Worm (Caenorhabditis elegans) whole organism, L2 larva: Measurements from ENCODE around the gene C17B7.10.

ENCODE experiments used
- C34F6.9 ChIP-seq: fragments of 150-350 bp; optimal IDR thresholded peaks from 2 replicates; lab custom pipeline; 2014; ENCODE audit warnings: missing biosample characterization, missing genetic modification characterization
- F13H6.1 ChIP-seq: sonication (generic microtip); optimal IDR thresholded peaks from 2 replicates; lab custom pipeline; 2016; ENCODE audit warnings: missing genetic modification characterization, missing compliant biosample characterization
- Y55F3AM.14 ChIP-seq: fragments of 200-800 bp; sonication (Bioruptor generic); optimal IDR thresholded peaks from 2 replicates; lab custom pipeline; 2018; ENCODE audit warnings: mild to moderate bottlenecking, missing genetic modification characterization, missing compliant biosample characterization
- ZK546.5 ChIP-seq: sonication (generic microtip); optimal IDR thresholded peaks from 2 replicates; lab custom pipeline; 2017; ENCODE audit warnings: missing biosample characterization, missing genetic modification characterization
- alr-1 ChIP-seq: fragments of 150-350 bp; optimal IDR thresholded peaks from 2 replicates; lab custom pipeline; 2014; ENCODE audit warnings: missing biosample characterization, missing genetic modification characterization
- blmp-1 ChIP-seq: sonication (generic microtip); optimal IDR thresholded peaks from 2 replicates; lab custom pipeline; 2017; ENCODE audit warnings: missing genetic modification characterization, mild to moderate bottlenecking, missing compliant biosample characterization, antibody characterized with exemption, moderate library complexity; ENCODE audit not compliant: insufficient read depth
- ceh-16 ChIP-seq: fragments of 150-350 bp; optimal IDR thresholded peaks from 2 replicates; lab custom pipeline; 2014; ENCODE audit warnings: missing biosample characterization, missing genetic modification characterization
- ceh-82 ChIP-seq: fragments of 150-350 bp; optimal IDR thresholded peaks from 2 replicates; lab custom pipeline; 2014; ENCODE audit warnings: missing biosample characterization, missing genetic modification characterization
- dmd-4 ChIP-seq: sonication (generic microtip); optimal IDR thresholded peaks from 2 replicates; lab custom pipeline; 2017; ENCODE audit warnings: missing biosample characterization, missing genetic modification characterization
- elt-3 ChIP-seq: sonication (generic microtip); optimal IDR thresholded peaks from 2 replicates; lab custom pipeline; 2017; ENCODE audit warnings: missing biosample characterization, missing genetic modification characterization
- fos-1 ChIP-seq: fragments of 150-350 bp; optimal IDR thresholded peaks from 2 replicates; lab custom pipeline; 2014; ENCODE audit warnings: missing biosample characterization, missing genetic modification characterization
- lin-11 ChIP-seq: fragments of 150-350 bp; sonication (generic microtip); optimal IDR thresholded peaks from 2 replicates; lab custom pipeline; 2014; ENCODE audit warnings: missing biosample characterization, missing genetic modification characterization, inconsistent platforms, mixed read lengths
- lsy-2 ChIP-seq, 2 experiments: fragments of 150-350 bp in 1 of 2; sonication (generic microtip) in 1 of 2; optimal IDR thresholded peaks; 2 replicates each; lab custom pipeline; 2014 to 2017; ENCODE audit warnings: missing biosample characterization in 2 of 2, missing genetic modification characterization in 2 of 2
- nhr-10 ChIP-seq: sonication (generic microtip); optimal IDR thresholded peaks from 2 replicates; lab custom pipeline; 2017; ENCODE audit warnings: missing biosample characterization, missing genetic modification characterization
- nhr-11 ChIP-seq: fragments of 150-350 bp; optimal IDR thresholded peaks from 2 replicates; lab custom pipeline; 2014; ENCODE audit warnings: missing biosample characterization, missing genetic modification characterization
- nhr-12 ChIP-seq: fragments of 150-350 bp; optimal IDR thresholded peaks from 2 replicates; lab custom pipeline; 2014; ENCODE audit warnings: missing biosample characterization, missing genetic modification characterization
- nhr-129 ChIP-seq: fragments of 150-350 bp; optimal IDR thresholded peaks from 2 replicates; lab custom pipeline; 2014; ENCODE audit warnings: missing biosample characterization, missing genetic modification characterization
- nhr-21 ChIP-seq: fragments of 150-350 bp; optimal IDR thresholded peaks from 2 replicates; lab custom pipeline; 2014; ENCODE audit warnings: missing biosample characterization, missing genetic modification characterization
- nhr-237 ChIP-seq: fragments of 150-350 bp; optimal IDR thresholded peaks from 2 replicates; lab custom pipeline; 2014; ENCODE audit warnings: missing biosample characterization, missing genetic modification characterization
- nhr-6 ChIP-seq: fragments of 150-350 bp; optimal IDR thresholded peaks from 2 replicates; lab custom pipeline; 2014; ENCODE audit warnings: missing biosample characterization, missing genetic modification characterization
- peb-1 ChIP-seq: fragments of 150-350 bp; optimal IDR thresholded peaks from 2 replicates; lab custom pipeline; 2014; ENCODE audit warnings: missing biosample characterization, missing genetic modification characterization
- sma-3 ChIP-seq: sonication (generic microtip); optimal IDR thresholded peaks from 2 replicates; lab custom pipeline; 2016; ENCODE audit warnings: missing genetic modification reagents, missing genetic modification characterization, missing compliant biosample characterization
- unc-39 ChIP-seq: fragments of 150-350 bp; optimal IDR thresholded peaks from 2 replicates; lab custom pipeline; 2014; ENCODE audit warnings: missing biosample characterization, missing genetic modification characterization
- unc-62 ChIP-seq: fragments of 150-350 bp; optimal IDR thresholded peaks from 2 replicates; lab custom pipeline; 2014; ENCODE audit warnings: missing biosample characterization, missing genetic modification reagents, missing genetic modification characterization
- ztf-1 ChIP-seq: fragments of 200-800 bp; sonication (Bioruptor generic); conservative IDR thresholded peaks from 2 replicates; pipeline ENCODE4 v1.3.6; 2022; ENCODE audit warnings: missing genetic modification characterization, missing compliant biosample characterization
- ztf-4 ChIP-seq: fragments of 150-350 bp; optimal IDR thresholded peaks from 2 replicates; lab custom pipeline; 2014; ENCODE audit warnings: missing biosample characterization, missing genetic modification characterization

The C17B7.10 gene

DNA sequence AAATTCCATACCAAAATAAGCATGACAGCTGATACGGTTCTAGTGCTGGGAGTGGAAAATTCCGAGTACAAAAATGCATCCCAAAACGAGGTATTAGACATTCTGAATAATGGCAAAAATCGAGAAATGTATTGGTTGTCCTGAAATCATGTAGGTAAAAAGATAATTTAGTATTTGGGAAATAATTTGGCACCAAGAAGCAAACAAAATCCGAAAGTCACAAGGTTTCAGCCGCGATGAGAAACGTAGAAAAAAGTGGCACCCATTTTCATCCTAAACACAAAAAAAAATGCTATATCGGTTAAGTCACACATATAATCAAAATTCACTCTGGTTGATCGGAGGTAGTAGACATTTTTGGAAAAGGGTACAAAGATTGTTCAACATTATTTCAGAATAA is 44.0 kb downstream of the C17B7.10 start, which contains the start of gene srx-122:
TSS of gene srx-122 (minus strand) at position 101 of the 400 bp plus-strand sequence.
- no peak for TF ChIP-seq C34F6.9
- TF ChIP-seq ztf-1 (GFP tag; lab: Robert Waterston, UW) = no peak
- no peak for TF ChIP-seq ceh-16 (tag; lab: Kevin White, UChicago)
- no peak for TF ChIP-seq unc-62 (GFP tag; lab: Kevin White, UChicago)
- no peak for TF ChIP-seq F13H6.1
- TF ChIP-seq sma-3 = no peak
- no peak for TF ChIP-seq Y55F3AM.14 (GFP tag; lab: Kevin White, UChicago)
- TF ChIP-seq nhr-21 (tag; lab: Kevin White, UChicago) = no peak
- TF ChIP-seq nhr-11 = no peak
- no peak for TF ChIP-seq fos-1
- no peak for TF ChIP-seq dmd-4 (tag; lab: Kevin White, UChicago)
- TF ChIP-seq blmp-1 (tag; lab: Kevin White, UChicago) = no peak
- no peak for TF ChIP-seq ZK546.5 (tag; lab: Kevin White, UChicago)
- TF ChIP-seq ceh-82 = no peak
- no peak for TF ChIP-seq nhr-129 (tag; lab: Kevin White, UChicago)
- no peak for TF ChIP-seq nhr-12
- TF ChIP-seq lin-11 = no peak
- no peak for TF ChIP-seq nhr-6

ce11 chrV:3295368-3295767 is 46.4 kb downstream of the C17B7.10 start:
- TF ChIP-seq F13H6.1 (no peak), unc-39 (tag; lab: Kevin White, UChicago) (no peak), alr-1 (tag; lab: Kevin White, UChicago) (no peak), nhr-10 (tag; lab: Kevin White, UChicago) (no peak), elt-3 (tag; lab: Kevin White, UChicago) (no peak), peb-1 (tag; lab: Kevin White, UChicago) (no peak), nhr-237 (tag; lab: Kevin White, UChicago) (no peak), Y55F3AM.14 (GFP tag; lab: Kevin White, UChicago) (no peak), lsy-2 (tag; optimal IDR thresholded peaks at IDR 0.05; lab: Kevin White, UChicago) (no peak), nhr-11 (no peak), ceh-82 (no peak), ztf-1 (GFP tag; lab: Robert Waterston, UW) (no peak), ztf-4 (no peak)
